Worm (Caenorhabditis elegans): ENCODE data around the gene dohh-1.
A peak's percentile ranks its signal among the peaks of the same experiment; 100 is the strongest.

dohh-1 gene

ce11 chrII:10558345-10558744, 21.4 kb upstream of the dohh-1 start:
- TF ChIP-seq med-1 (GFP tag; optimal IDR thresholded peaks at IDR 0.05; ENCODE audit: insufficient read depth) (no peak), klf-2 (GFP tag; conservative IDR thresholded peaks at IDR 0.05) (no peak), ref-1 (GFP tag; conservative IDR thresholded peaks at IDR 0.05) (no peak), T22C8.4 (GFP tag; IDR thresholded peaks at IDR 0.05) (no peak), ztf-23 (GFP tag; IDR thresholded peaks at IDR 0.05) (no peak), ztf-29 (GFP tag; IDR thresholded peaks at IDR 0.05) (no peak), tab-1 (GFP tag; IDR thresholded peaks at IDR 0.05) (no peak), flt-1 (GFP tag; IDR thresholded peaks at IDR 0.05) (no peak), cog-1 (tag; optimal IDR thresholded peaks at IDR 0.05) (no peak)

- no peak for TF ChIP-seq ref-1 (GFP tag; conservative IDR thresholded peaks at IDR 0.05)
- TF ChIP-seq klf-2 (GFP tag; conservative IDR thresholded peaks at IDR 0.05): no peak
- no peak for TF ChIP-seq cog-1 (tag; optimal IDR thresholded peaks at IDR 0.05)
- 0 out of 2 replicates have a peak, but pooled peaks have one; percentile 20 for TF ChIP-seq ztf-23 (GFP tag; IDR thresholded peaks at IDR 0.05)
- TF ChIP-seq ztf-29 (GFP tag; IDR thresholded peaks at IDR 0.05): no peak
- 0 out of 2 replicates have a peak, but pooled peaks have one; percentile 41 for TF ChIP-seq flt-1 (GFP tag; IDR thresholded peaks at IDR 0.05)
Observed at ce11 chrII:10558962-10559415, 20.8 kb upstream of the dohh-1 start.

- no peak for TF ChIP-seq T22C8.4 (GFP tag; IDR thresholded peaks at IDR 0.05)
- TF ChIP-seq med-1 (GFP tag; optimal IDR thresholded peaks at IDR 0.05; ENCODE audit: insufficient read depth): no peak
- no peak for TF ChIP-seq cog-1 (tag; optimal IDR thresholded peaks at IDR 0.05)
- TF ChIP-seq klf-2 (GFP tag; conservative IDR thresholded peaks at IDR 0.05): no peak
- TF ChIP-seq tab-1 (GFP tag; IDR thresholded peaks at IDR 0.05): no peak
- TF ChIP-seq flt-1 (GFP tag; IDR thresholded peaks at IDR 0.05): no peak
- no peak for TF ChIP-seq ref-1 (GFP tag; conservative IDR thresholded peaks at IDR 0.05)
- TF ChIP-seq ztf-29 (GFP tag; IDR thresholded peaks at IDR 0.05): no peak
- no peak for TF ChIP-seq ztf-23 (GFP tag; IDR thresholded peaks at IDR 0.05)
Observed at ce11 chrII:10559671-10560184, 20.0 kb upstream of the dohh-1 start.

ce11 chrII:10563368-10563767, 16.4 kb upstream of the dohh-1 start, which contains the start of gene cdc-48.1:
Gene cdc-48.1 (minus strand): TSS chrII:10563407.
- TF ChIP-seq med-1 (GFP tag; optimal IDR thresholded peaks at IDR 0.05; ENCODE audit: insufficient read depth): peak; percentile 25
- peak; percentile 94 for TF ChIP-seq flt-1 (GFP tag; IDR thresholded peaks at IDR 0.05)
- no peak for TF ChIP-seq ref-1 (GFP tag; conservative IDR thresholded peaks at IDR 0.05)
- peak; percentile 94 for TF ChIP-seq ztf-23 (GFP tag; IDR thresholded peaks at IDR 0.05)
- peak; percentile 60; the same call in 1 of the 2 replicates for TF ChIP-seq ztf-29 (GFP tag; IDR thresholded peaks at IDR 0.05)
- peak; percentile 76 for TF ChIP-seq klf-2 (GFP tag; conservative IDR thresholded peaks at IDR 0.05)
- TF ChIP-seq T22C8.4 (GFP tag; IDR thresholded peaks at IDR 0.05): peak; percentile 76
- TF ChIP-seq cog-1 (tag; optimal IDR thresholded peaks at IDR 0.05): peak; percentile 99
- TF ChIP-seq tab-1 (GFP tag; IDR thresholded peaks at IDR 0.05): peak; percentile 80

- no peak for TF ChIP-seq klf-2 (GFP tag; conservative IDR thresholded peaks at IDR 0.05)
- TF ChIP-seq ref-1 (GFP tag; conservative IDR thresholded peaks at IDR 0.05): no peak
- no peak for TF ChIP-seq ztf-23 (GFP tag; IDR thresholded peaks at IDR 0.05)
- no peak for TF ChIP-seq cog-1 (tag; optimal IDR thresholded peaks at IDR 0.05)
- TF ChIP-seq ztf-29 (GFP tag; IDR thresholded peaks at IDR 0.05): no peak
- TF ChIP-seq T22C8.4 (GFP tag; IDR thresholded peaks at IDR 0.05): no peak
- no peak for TF ChIP-seq med-1 (GFP tag; optimal IDR thresholded peaks at IDR 0.05; ENCODE audit: insufficient read depth)
- TF ChIP-seq flt-1 (GFP tag; IDR thresholded peaks at IDR 0.05): no peak
- no peak for TF ChIP-seq tab-1 (GFP tag; IDR thresholded peaks at IDR 0.05)
Observed at ce11 chrII:10564578-10564977, 15.2 kb upstream of the dohh-1 start, which contains the start of the genes C06A1.6 and C06A1.7. Gene C06A1.6 (minus strand): TSS chrII:10564678. Gene C06A1.7 (plus strand): TSS chrII:10564891.

- TF ChIP-seq ztf-29 (GFP tag; IDR thresholded peaks at IDR 0.05) (no peak), flt-1 (GFP tag; IDR thresholded peaks at IDR 0.05) (no peak)
Observed at ce11 chrII:10566458-10566857, 13.3 kb upstream of the dohh-1 start.

- TF ChIP-seq klf-2 (GFP tag; conservative IDR thresholded peaks at IDR 0.05): no peak
- no peak for TF ChIP-seq cog-1 (tag; optimal IDR thresholded peaks at IDR 0.05)
- TF ChIP-seq med-1 (GFP tag; optimal IDR thresholded peaks at IDR 0.05; ENCODE audit: insufficient read depth): no peak
- no peak for TF ChIP-seq ztf-29 (GFP tag; IDR thresholded peaks at IDR 0.05)
- TF ChIP-seq tab-1 (GFP tag; IDR thresholded peaks at IDR 0.05): no peak
- TF ChIP-seq ref-1 (GFP tag; conservative IDR thresholded peaks at IDR 0.05): no peak
- no peak for TF ChIP-seq ztf-23 (GFP tag; IDR thresholded peaks at IDR 0.05)
- no peak for TF ChIP-seq flt-1 (GFP tag; IDR thresholded peaks at IDR 0.05)
- TF ChIP-seq T22C8.4 (GFP tag; IDR thresholded peaks at IDR 0.05): no peak
Observed at ce11 chrII:10569498-10569897, 10.3 kb upstream of the dohh-1 start.

ce11 chrII:10570302-10570701, 9.5 kb upstream of the dohh-1 start, which contains the start of gene txt-13:
Gene txt-13 (plus strand): TSS chrII:10570602.
- TF ChIP-seq cog-1 (tag; optimal IDR thresholded peaks at IDR 0.05): no peak
- TF ChIP-seq ztf-29 (GFP tag; IDR thresholded peaks at IDR 0.05): no peak
- no peak for TF ChIP-seq med-1 (GFP tag; optimal IDR thresholded peaks at IDR 0.05; ENCODE audit: insufficient read depth)
- no peak for TF ChIP-seq flt-1 (GFP tag; IDR thresholded peaks at IDR 0.05)

ce11 chrII:10571967-10572366, 7.8 kb upstream of the dohh-1 start, which contains the start of gene C06A1.3:
Gene C06A1.3 (plus strand): TSS chrII:10572267.
- no peak for TF ChIP-seq klf-2 (GFP tag; conservative IDR thresholded peaks at IDR 0.05)
- TF ChIP-seq cog-1 (tag; optimal IDR thresholded peaks at IDR 0.05): no peak
- no peak for TF ChIP-seq ztf-29 (GFP tag; IDR thresholded peaks at IDR 0.05)
- no peak for TF ChIP-seq tab-1 (GFP tag; IDR thresholded peaks at IDR 0.05)
- TF ChIP-seq flt-1 (GFP tag; IDR thresholded peaks at IDR 0.05): no peak
- no peak for TF ChIP-seq ref-1 (GFP tag; conservative IDR thresholded peaks at IDR 0.05)
- TF ChIP-seq T22C8.4 (GFP tag; IDR thresholded peaks at IDR 0.05): no peak
- no peak for TF ChIP-seq med-1 (GFP tag; optimal IDR thresholded peaks at IDR 0.05; ENCODE audit: insufficient read depth)
- TF ChIP-seq ztf-23 (GFP tag; IDR thresholded peaks at IDR 0.05): no peak

ce11 chrII:10574177-10574576, 5.6 kb upstream of the dohh-1 start:
- no peak for TF ChIP-seq med-1 (GFP tag; optimal IDR thresholded peaks at IDR 0.05; ENCODE audit: insufficient read depth)
- no peak for TF ChIP-seq ztf-23 (GFP tag; IDR thresholded peaks at IDR 0.05)
- TF ChIP-seq ref-1 (GFP tag; conservative IDR thresholded peaks at IDR 0.05): no peak
- no peak for TF ChIP-seq T22C8.4 (GFP tag; IDR thresholded peaks at IDR 0.05)
- no peak for TF ChIP-seq klf-2 (GFP tag; conservative IDR thresholded peaks at IDR 0.05)
- TF ChIP-seq cog-1 (tag; optimal IDR thresholded peaks at IDR 0.05): no peak
- no peak for TF ChIP-seq tab-1 (GFP tag; IDR thresholded peaks at IDR 0.05)
- TF ChIP-seq flt-1 (GFP tag; IDR thresholded peaks at IDR 0.05): no peak
